Fruit fly (Drosophila melanogaster): ENCODE measurements around the gene omd.

omd gene

DNA sequence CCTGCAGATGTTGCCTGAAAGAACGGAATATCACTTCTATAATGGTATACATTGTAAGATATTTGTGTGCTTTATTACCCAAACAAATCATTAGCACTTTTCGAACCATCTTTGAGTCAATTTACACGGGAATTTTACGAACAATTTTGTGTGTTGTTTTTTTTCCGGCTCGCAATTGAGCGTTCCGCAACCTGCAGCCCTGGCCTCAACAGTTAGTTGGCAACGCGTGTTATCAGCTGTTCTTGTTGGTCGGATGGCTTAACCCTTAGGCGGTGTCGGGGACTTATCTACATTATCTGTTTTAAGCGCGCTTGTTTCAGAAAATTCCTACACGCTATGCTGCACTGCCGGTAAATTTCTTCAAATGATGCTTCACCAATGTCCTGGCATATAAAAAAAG, 23.6 kb upstream of the omd start:
- no peak for TF ChIP-seq Scr (GFP tag; IDR thresholded peaks at IDR 0.05; ENCODE audit: partially characterized antibody)
- peak; percentile 53 for TF ChIP-seq CG13287 (GFP tag; IDR thresholded peaks at IDR 0.05; ENCODE audit: partially characterized antibody)
- TF ChIP-seq CG9932 (GFP tag; IDR thresholded peaks at IDR 0.05): peak; percentile 56
- TF ChIP-seq grau (tag; optimal IDR thresholded peaks at IDR 0.05): peak; percentile 1
- peak; percentile 55 for TF ChIP-seq Ets65A (GFP tag)
- TF ChIP-seq PHDP (tag; optimal IDR thresholded peaks at IDR 0.05): peak; percentile 24
- peak; percentile 26 for TF ChIP-seq lab (GFP tag; optimal IDR thresholded peaks at IDR 0.05)
- no peak for TF ChIP-seq hkb (optimal IDR thresholded peaks at IDR 0.05)
- TF ChIP-seq hkb (GFP tag; IDR thresholded peaks at IDR 0.05): 0 out of 2 replicates have a peak, but pooled peaks have one; percentile 15
- TF ChIP-seq Atf-2 (GFP tag; optimal IDR thresholded peaks at IDR 0.05): no peak
- peak; percentile 13 for TF ChIP-seq CG18599 (GFP tag; optimal IDR thresholded peaks at IDR 0.05)
- TF ChIP-seq CG7786 (GFP tag; optimal IDR thresholded peaks at IDR 0.05): no peak
- TF ChIP-seq CG34422 (GFP tag; IDR thresholded peaks at IDR 0.05): peak; percentile 81; the same call in 1 of the 3 replicates
- peak; percentile 17 for TF ChIP-seq CHES-1-like (GFP tag; optimal IDR thresholded peaks at IDR 0.05)
- TF ChIP-seq sqz (GFP tag; optimal IDR thresholded peaks at IDR 0.05): peak; percentile 52
- TF ChIP-seq Hmr (GFP tag; optimal IDR thresholded peaks at IDR 0.05): peak; percentile 24
- TF ChIP-seq ERR (GFP tag; optimal IDR thresholded peaks at IDR 0.05): peak; percentile 12
- no peak for TF ChIP-seq Mrtf (GFP tag; IDR thresholded peaks at IDR 0.05)
- no peak for TF ChIP-seq CG33557 (GFP tag; optimal IDR thresholded peaks at IDR 0.05)
- TF ChIP-seq amos (GFP tag; IDR thresholded peaks at IDR 0.05; ENCODE audit: partially characterized antibody): peak; percentile 31
- peak; percentile 29 for TF ChIP-seq YL-1 (GFP tag; optimal IDR thresholded peaks at IDR 0.05)
- peak; percentile 34; the same call in 1 of the 3 replicates for TF ChIP-seq ci (GFP tag; IDR thresholded peaks at IDR 0.05)
- TF ChIP-seq aop (GFP tag; IDR thresholded peaks at IDR 0.05): no peak
- 0 out of 3 replicates have a peak, but pooled peaks have one; percentile 26 for TF ChIP-seq CG34224 (GFP tag; IDR thresholded peaks at IDR 0.05; ENCODE audit: partially characterized antibody)
- 0 out of 2 replicates have a peak, but pooled peaks have one; percentile 15 for TF ChIP-seq CG32532 (GFP tag; IDR thresholded peaks at IDR 0.05)
- TF ChIP-seq CG2116 (GFP tag; optimal IDR thresholded peaks at IDR 0.05): peak; percentile 26
- TF ChIP-seq Sin3A (optimal IDR thresholded peaks at IDR 0.05): peak; percentile 41
- TF ChIP-seq CG7372 (GFP tag; IDR thresholded peaks at IDR 0.05): no peak
- TF ChIP-seq CG7839 (tag; optimal IDR thresholded peaks at IDR 0.05): peak; percentile 15
- TF ChIP-seq row (GFP tag; IDR thresholded peaks at IDR 0.05): peak; percentile 89
- TF ChIP-seq bbx (GFP tag; IDR thresholded peaks at IDR 0.05; ENCODE audit: partially characterized antibody): peak; percentile 56
- peak; percentile 70 for TF ChIP-seq sens (GFP tag)
- TF ChIP-seq CG5180 (GFP tag; optimal IDR thresholded peaks at IDR 0.05): no peak
- no peak for TF ChIP-seq chn (GFP tag; optimal IDR thresholded peaks at IDR 0.05)
- peak; percentile 62 for TF ChIP-seq E2f2 (GFP tag; IDR thresholded peaks at IDR 0.05)
- 0 out of 2 replicates have a peak, but pooled peaks have one; percentile 7 for TF ChIP-seq al (GFP tag; IDR thresholded peaks at IDR 0.05)
- TF ChIP-seq CG8388 (GFP tag; optimal IDR thresholded peaks at IDR 0.05): peak; percentile 3
- peak; percentile 37; the same call in 1 of the 2 replicates for TF ChIP-seq tna (GFP tag; IDR thresholded peaks at IDR 0.05; ENCODE audit: partially characterized antibody)
- TF ChIP-seq CG10366 (GFP tag; IDR thresholded peaks at IDR 0.05): peak; percentile 30; the same call in 1 of the 2 replicates
- no peak for TF ChIP-seq D19A (tag; optimal IDR thresholded peaks at IDR 0.05)
- TF ChIP-seq CG30403 (GFP tag; optimal IDR thresholded peaks at IDR 0.05): peak; percentile 16
- TF ChIP-seq sisA (GFP tag; IDR thresholded peaks at IDR 0.05): no peak
- TF ChIP-seq gro (GFP tag; optimal IDR thresholded peaks at IDR 0.05): peak; percentile 17
- TF ChIP-seq ftz-f1 (GFP tag; optimal IDR thresholded peaks at IDR 0.05): peak; percentile 73
- peak; percentile 9 for TF ChIP-seq CG14710 (tag; optimal IDR thresholded peaks at IDR 0.05)
- TF ChIP-seq CG4360 (GFP tag; IDR thresholded peaks at IDR 0.05): no peak
- TF ChIP-seq so (GFP tag; IDR thresholded peaks at IDR 0.05): peak; percentile 39; the same call in 1 of the 3 replicates
- TF ChIP-seq Optix (GFP tag; IDR thresholded peaks at IDR 0.05): 0 out of 3 replicates have a peak, but pooled peaks have one; percentile 26
- no peak for TF ChIP-seq gt (GFP tag; IDR thresholded peaks at IDR 0.05)
- peak; percentile 4 for TF ChIP-seq CG17829 (tag; optimal IDR thresholded peaks at IDR 0.05)
- TF ChIP-seq MTF-1 (GFP tag; optimal IDR thresholded peaks at IDR 0.05; ENCODE audit: borderline replicate concordance): no peak
